Worm (Caenorhabditis elegans) whole organism, midembryonic: Measurements from ENCODE around the gene hse-5.
"Not testable (repeated sequence)": the region's sequence is repeated elsewhere in the genome, so short reads cannot be mapped to it uniquely, and the experiment has no call there.

Source experiments
- T22C8.4 ChIP-seq: fragments of 200-800 bp; sonication (Bioruptor generic); IDR thresholded peaks from 2 replicates; pipeline ENCODE4 v1.3.6; 2022; ENCODE audit warnings: missing genetic modification characterization, missing compliant biosample characterization
- cog-1 ChIP-seq: sonication (generic microtip); optimal IDR thresholded peaks from 2 replicates; lab custom pipeline; 2016; ENCODE audit warnings: missing genetic modification characterization, missing compliant biosample characterization
- flt-1 ChIP-seq: fragments of 200-800 bp; sonication (Bioruptor generic); IDR thresholded peaks from 2 replicates; pipeline ENCODE4 v1.3.6; 2022; ENCODE audit warnings: missing genetic modification characterization, missing compliant biosample characterization
- klf-2 ChIP-seq: fragments of 200-800 bp; sonication (Bioruptor generic); conservative IDR thresholded peaks from 2 replicates; pipeline ENCODE4 v1.3.6; 2022; ENCODE audit warnings: missing genetic modification reagents, missing genetic modification characterization, missing compliant biosample characterization
- med-1 ChIP-seq: sonication (generic microtip); optimal IDR thresholded peaks from 2 replicates; lab custom pipeline; 2017; ENCODE audit warnings: missing genetic modification characterization, mild to moderate bottlenecking, missing compliant biosample characterization, antibody characterized with exemption, missing genetic modification reagents; ENCODE audit not compliant: insufficient read depth
- ref-1 ChIP-seq: fragments of 200-800 bp; sonication (Bioruptor generic); conservative IDR thresholded peaks from 2 replicates; pipeline ENCODE4 v1.3.6; 2022; ENCODE audit warnings: missing genetic modification reagents, missing genetic modification characterization, missing compliant biosample characterization
- tab-1 ChIP-seq: fragments of 200-800 bp; sonication (Bioruptor generic); IDR thresholded peaks from 2 replicates; pipeline ENCODE4 v1.3.6; 2022; ENCODE audit warnings: missing genetic modification characterization, missing compliant biosample characterization
- ztf-23 ChIP-seq: fragments of 200-800 bp; sonication (Bioruptor generic); IDR thresholded peaks from 2 replicates; pipeline ENCODE4 v1.3.6; 2022; ENCODE audit warnings: missing genetic modification reagents, missing genetic modification characterization, missing compliant biosample characterization
- ztf-29 ChIP-seq: fragments of 200-800 bp; sonication (Bioruptor generic); IDR thresholded peaks from 2 replicates; pipeline ENCODE4 v1.3.6; 2022; ENCODE audit warnings: missing genetic modification reagents, missing genetic modification characterization, missing compliant biosample characterization

DNA sequence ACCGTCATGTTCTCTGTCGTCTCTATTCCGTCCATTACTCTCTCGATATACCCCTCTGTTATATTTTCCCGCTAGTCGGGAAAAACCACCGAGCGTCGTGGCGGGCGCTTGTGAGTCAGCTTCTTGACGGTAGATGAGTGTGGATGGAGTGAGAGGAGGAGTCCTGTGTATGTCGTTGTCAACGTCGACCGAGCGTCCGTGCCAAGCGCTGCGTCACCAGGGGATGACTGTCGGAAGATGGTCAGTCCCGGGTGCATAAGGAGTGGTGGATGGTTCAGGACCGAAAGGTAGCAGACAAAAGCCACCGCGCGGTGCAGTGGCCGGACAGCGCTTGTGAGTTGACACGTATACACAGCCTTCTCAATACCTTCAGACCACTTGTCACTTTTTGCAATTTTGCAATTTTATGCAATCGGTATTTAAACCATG, 24.3 kb downstream of the hse-5 start:
- TF ChIP-seq ref-1 (GFP tag; lab: Robert Waterston, UW) (peak; percentile 63), klf-2 (GFP tag; lab: Robert Waterston, UW) (0 out of 2 replicates have a peak, but pooled peaks have one; percentile 62), ztf-23 (peak; percentile 85), ztf-29 (0 out of 2 replicates have a peak, but pooled peaks have one; percentile 56), T22C8.4 (peak; percentile 66; the same call in 1 of the 2 replicates), flt-1 (GFP tag; lab: Robert Waterston, UW) (peak; percentile 93), cog-1 (peak; percentile 27), tab-1 (GFP tag; lab: Robert Waterston, UW) (peak; percentile 87)
- not testable (repeated sequence) for TF ChIP-seq med-1 (GFP tag; lab: Kevin White, UChicago)
